Fruit fly (Drosophila melanogaster): ENCODE measurements around the gene CG11327.

DNA sequence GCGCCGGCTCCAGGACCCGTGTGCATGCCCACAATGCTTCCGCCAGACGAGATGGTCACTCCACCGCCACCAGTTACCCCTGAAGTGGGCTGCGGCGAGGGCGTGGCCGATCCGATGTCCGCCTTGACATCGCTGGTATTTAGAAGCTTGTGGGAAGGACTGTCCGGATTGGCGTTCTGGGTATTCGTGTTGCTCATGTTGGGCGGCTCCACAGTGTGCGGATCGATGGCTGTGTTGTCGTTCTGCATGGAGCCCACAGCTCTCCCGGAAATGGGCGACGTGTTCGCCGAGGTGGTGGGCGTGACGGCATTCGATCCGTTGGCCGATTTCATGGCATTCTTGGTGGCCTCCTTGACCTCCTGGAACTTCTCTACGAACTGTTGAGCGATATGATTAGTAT lies 35.2 kb upstream of the CG11327 start:
- TF ChIP-seq Met (GFP tag; optimal IDR thresholded peaks at IDR 0.05) (no peak), OdsH (GFP tag; optimal IDR thresholded peaks at IDR 0.05) (no peak), CG10631 (GFP tag; optimal IDR thresholded peaks at IDR 0.05) (no peak), CG8632 (GFP tag; optimal IDR thresholded peaks at IDR 0.05) (no peak), CG6854 (GFP tag; optimal IDR thresholded peaks at IDR 0.05) (no peak), fd59A (GFP tag; optimal IDR thresholded peaks at IDR 0.05) (no peak), Blimp-1 (GFP tag; optimal IDR thresholded peaks at IDR 0.05) (no peak), achi (GFP tag; optimal IDR thresholded peaks at IDR 0.05) (no peak), CG16779 (tag; optimal IDR thresholded peaks at IDR 0.05) (no peak)
